Fruit fly (Drosophila melanogaster) whole organism, embryonic: ENCODE data around the gene Chchd2.

Experiments
- Atf6 ChIP-seq: fragments of 200-800 bp; sonication (Bioruptor generic); IDR thresholded peaks from 2 replicates; pipeline ENCODE4 v1.3.6; 2022; ENCODE audit warnings: missing biosample characterization, missing genetic modification characterization
- BtbVII ChIP-seq: fragments of 200-800 bp; sonication (Bioruptor generic); optimal IDR thresholded peaks from 3 replicates; lab custom pipeline; 2017; ENCODE audit warnings: missing biosample characterization, mild to moderate bottlenecking, missing genetic modification characterization
- C15 ChIP-seq: fragments of 200-800 bp; sonication (Bioruptor generic); IDR thresholded peaks from 3 replicates; pipeline ENCODE4 v1.3.6; 2022; ENCODE audit warnings: missing biosample characterization, missing genetic modification characterization
- CG10654 ChIP-seq: fragments of 200-800 bp; sonication (Bioruptor generic); optimal IDR thresholded peaks from 2 replicates; lab custom pipeline; 2016; ENCODE audit warnings: missing biosample characterization, missing genetic modification characterization
- CG11695 ChIP-seq: fragments of 200-800 bp; sonication (Bioruptor generic); IDR thresholded peaks from 3 replicates; pipeline ENCODE4 v1.3.6; 2022; ENCODE audit warnings: missing biosample characterization, missing genetic modification characterization
- CG11723 ChIP-seq: fragments of 200-800 bp; sonication (Bioruptor generic); optimal IDR thresholded peaks from 2 replicates; lab custom pipeline; 2017; ENCODE audit warnings: missing biosample characterization, mild to moderate bottlenecking, missing genetic modification characterization
- CG12219 ChIP-seq: fragments of 200-800 bp; sonication (Bioruptor generic); optimal IDR thresholded peaks from 3 replicates; lab custom pipeline; 2018; ENCODE audit warnings: missing biosample characterization, mild to moderate bottlenecking, missing genetic modification characterization
- CG12391 ChIP-seq: fragments of 200-800 bp; sonication (Bioruptor generic); optimal IDR thresholded peaks from 3 replicates; lab custom pipeline; 2018; ENCODE audit warnings: missing biosample characterization, mild to moderate bottlenecking, missing genetic modification characterization, moderate library complexity
- CG15269 ChIP-seq: fragments of 200-800 bp; sonication (Bioruptor generic); optimal IDR thresholded peaks from 2 replicates; lab custom pipeline; 2018; ENCODE audit warnings: missing biosample characterization, mild to moderate bottlenecking, missing genetic modification characterization, moderate library complexity
- CG15514 ChIP-seq: fragments of 200-800 bp; sonication (Bioruptor generic); optimal IDR thresholded peaks from 3 replicates; lab custom pipeline; 2017; ENCODE audit warnings: missing biosample characterization, missing genetic modification characterization, mild to moderate bottlenecking, moderate library complexity, missing genetic modification reagents
- CG1603 ChIP-seq: fragments of 200-800 bp; sonication (Bioruptor generic); optimal IDR thresholded peaks from 2 replicates; lab custom pipeline; 2019; ENCODE audit warnings: missing biosample characterization, mild to moderate bottlenecking, missing genetic modification characterization, moderate library complexity
- CG16779 ChIP-seq: fragments of 200-800 bp; sonication (Bioruptor generic); IDR thresholded peaks from 2 replicates; pipeline ENCODE4 v1.3.6; 2022; ENCODE audit warnings: missing biosample characterization, missing genetic modification characterization
- CG16863 ChIP-seq: fragments of 200-800 bp; sonication (Bioruptor generic); optimal IDR thresholded peaks from 3 replicates; lab custom pipeline; 2016; ENCODE audit warnings: missing biosample characterization, missing genetic modification characterization
- CG17186 ChIP-seq: fragments of 200-800 bp; sonication (Bioruptor generic); optimal IDR thresholded peaks from 3 replicates; lab custom pipeline; 2017; ENCODE audit warnings: missing biosample characterization, missing genetic modification reagents, missing genetic modification characterization
- CG17361 ChIP-seq: fragments of 200-800 bp; sonication (Bioruptor generic); IDR thresholded peaks from 3 replicates; pipeline ENCODE4 v1.3.6; 2022; ENCODE audit warnings: missing biosample characterization, missing genetic modification characterization
- CG3065 ChIP-seq: fragments of 200-800 bp; sonication (Bioruptor generic); optimal IDR thresholded peaks from 2 replicates; lab custom pipeline; 2016; ENCODE audit warnings: missing biosample characterization, missing genetic modification characterization
- CG31441 ChIP-seq: fragments of 200-800 bp; sonication (Bioruptor generic); IDR thresholded peaks from 2 replicates; pipeline ENCODE4 v1.3.6; 2022; ENCODE audit warnings: missing biosample characterization, missing genetic modification characterization
- CG3163 ChIP-seq: fragments of 200-800 bp; sonication (Bioruptor generic); optimal IDR thresholded peaks from 3 replicates; lab custom pipeline; 2016; ENCODE audit warnings: missing biosample characterization, missing genetic modification characterization
- CG4404 ChIP-seq: fragments of 200-800 bp; sonication (Bioruptor generic); IDR thresholded peaks from 2 replicates; pipeline ENCODE4 v1.3.6; 2022; ENCODE audit warnings: missing biosample characterization, missing genetic modification characterization
- CG4424 ChIP-seq: fragments of 200-800 bp; sonication (Bioruptor generic); optimal IDR thresholded peaks from 3 replicates; lab custom pipeline; 2016; ENCODE audit warnings: missing biosample characterization, missing genetic modification characterization
- CG9215 ChIP-seq: fragments of 200-800 bp; sonication (Bioruptor generic); IDR thresholded peaks from 2 replicates; pipeline ENCODE4 v1.3.6; 2022; ENCODE audit warnings: missing biosample characterization, missing genetic modification characterization
- CG9797 ChIP-seq: fragments of 200-800 bp; sonication (Bioruptor generic); optimal IDR thresholded peaks from 3 replicates; lab custom pipeline; 2018; ENCODE audit warnings: missing biosample characterization, mild to moderate bottlenecking, missing genetic modification characterization
- CHES-1-like ChIP-seq: fragments of 200-800 bp; sonication (Bioruptor generic); optimal IDR thresholded peaks from 2 replicates; lab custom pipeline; 2016; ENCODE audit warnings: missing biosample characterization, missing genetic modification characterization
- Dref ChIP-seq: fragments of 200-800 bp; sonication (Bioruptor generic); IDR thresholded peaks from 2 replicates; pipeline ENCODE4 v1.3.6; 2022; ENCODE audit warnings: missing biosample characterization, missing genetic modification characterization
- ERR ChIP-seq: fragments of 200-800 bp; sonication (Bioruptor generic); optimal IDR thresholded peaks from 2 replicates; lab custom pipeline; 2016; ENCODE audit warnings: missing biosample characterization, missing genetic modification characterization
- Ets97D ChIP-seq: fragments of 200-800 bp; sonication (Bioruptor generic); optimal IDR thresholded peaks from 3 replicates; lab custom pipeline; 2016; ENCODE audit warnings: missing biosample characterization, missing genetic modification characterization
- Fer1 ChIP-seq: fragments of 200-800 bp; sonication (Bioruptor generic); optimal IDR thresholded peaks from 2 replicates; lab custom pipeline; 2017; ENCODE audit warnings: missing biosample characterization, mild to moderate bottlenecking, missing genetic modification characterization
- HLHmδ ChIP-seq: fragments of 200-800 bp; sonication (Bioruptor generic); optimal IDR thresholded peaks from 2 replicates; lab custom pipeline; 2018; ENCODE audit warnings: missing biosample characterization, mild to moderate bottlenecking, missing genetic modification characterization, moderate library complexity
- Hmr ChIP-seq: fragments of 200-800 bp; sonication (Bioruptor generic); optimal IDR thresholded peaks from 3 replicates; lab custom pipeline; 2017; ENCODE audit warnings: mild to moderate bottlenecking, missing biosample characterization, missing genetic modification reagents, missing genetic modification characterization
- Oaz ChIP-seq: fragments of 200-800 bp; sonication (Bioruptor generic); IDR thresholded peaks from 2 replicates; pipeline ENCODE4 v1.3.6; 2022; ENCODE audit warnings: missing biosample characterization, missing genetic modification characterization
- Ravus ChIP-seq: fragments of 200-800 bp; sonication (Bioruptor generic); IDR thresholded peaks from 2 replicates; pipeline ENCODE4 v1.3.6; 2022; ENCODE audit warnings: missing biosample characterization, missing genetic modification characterization
- Rfx ChIP-seq: fragments of 200-800 bp; sonication (Bioruptor generic); IDR thresholded peaks from 2 replicates; pipeline ENCODE4 v1.3.6; 2022; ENCODE audit warnings: missing biosample characterization, missing genetic modification characterization
- Side ChIP-seq: fragments of 200-800 bp; sonication (Bioruptor generic); optimal IDR thresholded peaks from 2 replicates; lab custom pipeline; 2016; ENCODE audit warnings: missing biosample characterization, missing genetic modification characterization
- bowl ChIP-seq: fragments of 200-800 bp; sonication (Bioruptor generic); IDR thresholded peaks from 2 replicates; pipeline ENCODE4 v1.3.6; 2022; ENCODE audit warnings: missing biosample characterization, missing genetic modification characterization
- caup ChIP-seq: fragments of 200-800 bp; sonication (Bioruptor generic); optimal IDR thresholded peaks from 3 replicates; lab custom pipeline; 2017; ENCODE audit warnings: missing biosample characterization, mild to moderate bottlenecking, missing genetic modification characterization, moderate library complexity; ENCODE audit not compliant: severe bottlenecking
- da ChIP-seq: fragments of 200-800 bp; sonication (Bioruptor generic); optimal IDR thresholded peaks from 2 replicates; lab custom pipeline; 2016; ENCODE audit warnings: missing biosample characterization, missing genetic modification characterization
- eve ChIP-seq, 2 experiments: fragments of >200 bp; optimal IDR thresholded peaks; 2 replicates each; lab custom pipeline; 2017; ENCODE audit warnings: missing biosample characterization in 2 of 2, missing genetic modification characterization in 2 of 2
- exex ChIP-seq: fragments of 200-800 bp; sonication (Bioruptor generic); optimal IDR thresholded peaks from 4 replicates; lab custom pipeline; 2018; ENCODE audit warnings: missing biosample characterization, mild to moderate bottlenecking, missing genetic modification characterization, moderate library complexity
- fd96Cb ChIP-seq: fragments of 200-800 bp; sonication (Bioruptor generic); optimal IDR thresholded peaks from 2 replicates; lab custom pipeline; 2018; ENCODE audit warnings: missing biosample characterization, mild to moderate bottlenecking, missing genetic modification characterization, moderate library complexity
- gem ChIP-seq: fragments of 200-800 bp; sonication (Bioruptor generic); optimal IDR thresholded peaks from 2 replicates; lab custom pipeline; 2019; ENCODE audit warnings: missing biosample characterization, mild to moderate bottlenecking, missing genetic modification characterization, moderate library complexity
- hb ChIP-seq: fragments of 200-800 bp; sonication (Bioruptor generic); IDR thresholded peaks from 3 replicates; pipeline ENCODE4 v1.3.6; 2022; ENCODE audit warnings: missing biosample characterization, missing genetic modification characterization; ENCODE audit not compliant: partially characterized antibody
- klu ChIP-seq: fragments of 200-800 bp; sonication (Bioruptor generic); IDR thresholded peaks from 2 replicates; pipeline ENCODE4 v1.3.6; 2022; ENCODE audit warnings: missing biosample characterization, missing genetic modification characterization
- odd ChIP-seq: fragments of 200-800 bp; sonication (Bioruptor generic); optimal IDR thresholded peaks from 2 replicates; lab custom pipeline; 2017; ENCODE audit warnings: missing biosample characterization, mild to moderate bottlenecking, missing genetic modification characterization
- psq ChIP-seq: fragments of 200-800 bp; sonication (Bioruptor generic); optimal IDR thresholded peaks from 2 replicates; lab custom pipeline; 2017; ENCODE audit warnings: missing biosample characterization, missing genetic modification characterization
- rib ChIP-seq: fragments of 200-800 bp; sonication (Bioruptor generic); IDR thresholded peaks from 2 replicates; pipeline ENCODE4 v1.3.6; 2022; ENCODE audit warnings: missing biosample characterization, missing genetic modification characterization
- scrt ChIP-seq: fragments of 200-800 bp; sonication (Bioruptor generic); optimal IDR thresholded peaks from 2 replicates; lab custom pipeline; 2018; ENCODE audit warnings: missing biosample characterization, mild to moderate bottlenecking, missing genetic modification characterization, moderate library complexity
- so ChIP-seq: fragments of 200-800 bp; sonication (Bioruptor generic); IDR thresholded peaks from 3 replicates; pipeline ENCODE4 v1.3.6; 2022; ENCODE audit warnings: missing biosample characterization, missing genetic modification characterization
- tio ChIP-seq: fragments of 200-800 bp; sonication (Bioruptor generic); optimal IDR thresholded peaks from 2 replicates; lab custom pipeline; 2017; ENCODE audit warnings: missing biosample characterization, missing genetic modification characterization, inconsistent platforms
- tup ChIP-seq: fragments of 200-800 bp; sonication (Bioruptor generic); optimal IDR thresholded peaks from 2 replicates; lab custom pipeline; 2016; ENCODE audit warnings: missing biosample characterization, mild to moderate bottlenecking, missing genetic modification characterization, moderate library complexity
- vnd ChIP-seq: fragments of 200-800 bp; sonication (Bioruptor generic); IDR thresholded peaks from 3 replicates; pipeline ENCODE4 v1.3.6; 2022; ENCODE audit warnings: missing biosample characterization, missing genetic modification characterization; ENCODE audit not compliant: partially characterized antibody
- yki ChIP-seq: fragments of >200 bp; optimal IDR thresholded peaks from 3 replicates; lab custom pipeline; 2018
- zfh1 ChIP-seq: fragments of 200-800 bp; sonication (Bioruptor generic); IDR thresholded peaks from 3 replicates; pipeline ENCODE4 v1.3.6; 2022; ENCODE audit warnings: missing biosample characterization, missing genetic modification characterization

Gene Chchd2

DNA sequence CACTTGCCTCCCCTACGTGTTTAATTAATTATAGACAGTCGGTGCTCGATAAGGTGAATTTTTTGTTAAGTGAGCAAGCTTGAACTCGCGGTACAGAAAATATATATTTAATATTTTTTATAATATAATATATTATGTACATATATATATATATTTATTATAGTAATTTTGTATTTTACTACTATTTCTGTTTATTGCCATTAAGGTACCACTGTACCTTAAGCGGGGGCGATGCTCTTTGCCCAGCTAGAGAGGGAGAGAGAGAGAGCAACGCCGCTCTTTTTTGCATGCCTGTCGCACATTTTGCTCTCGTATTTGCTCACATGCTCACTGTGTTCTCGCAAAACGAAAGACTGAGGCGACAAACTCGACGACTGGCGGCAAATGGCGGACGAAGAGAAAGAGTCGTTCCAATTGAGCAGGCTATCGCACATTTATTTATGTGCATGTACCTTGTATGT lies 21.7 kb downstream of the Chchd2 start (continued):
- no peak for TF ChIP-seq psq (GFP tag; lab: Kevin White, UChicago)
- peak; percentile 73 for TF ChIP-seq CG15269 (tag; lab: Kevin White, UChicago)
- TF ChIP-seq klu (GFP tag; lab: Robert Waterston, UW), result no peak
- TF ChIP-seq CG31441 (GFP tag; lab: Robert Waterston, UW), result 0 out of 2 replicates have a peak, but pooled peaks have one; percentile 32
- no peak for TF ChIP-seq CG16863 (GFP tag; lab: Kevin White, UChicago)
- TF ChIP-seq CG15514 (GFP tag; lab: Kevin White, UChicago), result peak; percentile 44
- no peak for TF ChIP-seq exex (tag; lab: Kevin White, UChicago)
- no peak for TF ChIP-seq yki
- TF ChIP-seq CG9215 (GFP tag; lab: Robert Waterston, UW), result no peak
- TF ChIP-seq odd, result no peak
- TF ChIP-seq CG4404 (GFP tag; lab: Robert Waterston, UW), result no peak
- TF ChIP-seq zfh1, result no peak
- TF ChIP-seq scrt (GFP tag; lab: Kevin White, UChicago), result peak; percentile 20
- peak; percentile 3 for TF ChIP-seq CG11723
- TF ChIP-seq Atf6 (GFP tag; lab: Robert Waterston, UW), result peak; percentile 40; the same call in 1 of the 2 replicates
- TF ChIP-seq CG3163, result no peak
- TF ChIP-seq eve (GFP tag; optimal IDR thresholded peaks at IDR 0.05; lab: Kevin White, UChicago), result no peak
- no peak for TF ChIP-seq CG9797 (GFP tag; lab: Kevin White, UChicago)
- 0 out of 3 replicates have a peak, but pooled peaks have one; percentile 35 for TF ChIP-seq CG17361 (GFP tag; lab: Robert Waterston, UW)
- TF ChIP-seq CG12391 (tag; lab: Kevin White, UChicago), result peak; percentile 39
- no peak for TF ChIP-seq fd96Cb (tag; lab: Kevin White, UChicago)
- TF ChIP-seq tio, result no peak
- no peak for TF ChIP-seq Dref
- TF ChIP-seq CG4424 (GFP tag; lab: Kevin White, UChicago), result no peak
- no peak for TF ChIP-seq hb (GFP tag; lab: Robert Waterston, UW)
- peak; percentile 71 for TF ChIP-seq Rfx
- 0 out of 3 replicates have a peak, but pooled peaks have one; percentile 56 for TF ChIP-seq so (GFP tag; lab: Robert Waterston, UW)
- TF ChIP-seq CG17186 (GFP tag; lab: Kevin White, UChicago), result no peak
- TF ChIP-seq Hmr, result peak; percentile 57
- TF ChIP-seq bowl (GFP tag; lab: Robert Waterston, UW), result no peak
- no peak for TF ChIP-seq Oaz
- TF ChIP-seq vnd, result no peak
- no peak for TF ChIP-seq CG3065 (GFP tag; lab: Kevin White, UChicago)
- no peak for TF ChIP-seq ERR (GFP tag; lab: Kevin White, UChicago)
- TF ChIP-seq rib (GFP tag; lab: Robert Waterston, UW), result 0 out of 2 replicates have a peak, but pooled peaks have one; percentile 16
- peak; percentile 61 for TF ChIP-seq Fer1
- TF ChIP-seq gem (tag; lab: Kevin White, UChicago), result peak; percentile 60
- no peak for TF ChIP-seq CHES-1-like (GFP tag; lab: Kevin White, UChicago)
- TF ChIP-seq Side (GFP tag; lab: Kevin White, UChicago), result no peak
- no peak for TF ChIP-seq CG16779 (GFP tag; lab: Robert Waterston, UW)
- no peak for TF ChIP-seq HLHmδ (GFP tag; lab: Kevin White, UChicago)
- peak; percentile 29 for TF ChIP-seq BtbVII (GFP tag; lab: Kevin White, UChicago)
- TF ChIP-seq CG11695 (GFP tag; lab: Robert Waterston, UW), result peak; percentile 69; the same call in 2 of the 3 replicates
- TF ChIP-seq tup (GFP tag; lab: Kevin White, UChicago), result no peak
- no peak for TF ChIP-seq CG10654 (GFP tag; lab: Kevin White, UChicago)
- no peak for TF ChIP-seq CG12219 (GFP tag; lab: Kevin White, UChicago)
- TF ChIP-seq Ets97D (GFP tag; lab: Kevin White, UChicago), result no peak
- no peak for TF ChIP-seq C15 (GFP tag; lab: Robert Waterston, UW)
- TF ChIP-seq Ravus (GFP tag; lab: Robert Waterston, UW), result no peak; the same call in 1 of the 2 replicates
- TF ChIP-seq CG1603 (tag; lab: Kevin White, UChicago), result no peak
- TF ChIP-seq caup, result peak; percentile 36
- no peak for TF ChIP-seq da (GFP tag; lab: Kevin White, UChicago)
